Worm (Caenorhabditis elegans) whole organism, early embryonic: ENCODE results near the gene F53F4.4.

ENCODE experiments used
- ama-1 ChIP-seq: fragments of 150-350 bp; optimal IDR thresholded peaks from 2 replicates; lab custom pipeline; 2014
- ceh-13 ChIP-seq: fragments of 200-800 bp; sonication (Bioruptor generic); optimal IDR thresholded peaks from 2 replicates; lab custom pipeline; 2018; ENCODE audit warnings: mild to moderate bottlenecking, missing genetic modification characterization, missing compliant biosample characterization
- ceh-36 ChIP-seq: sonication (generic microtip); optimal IDR thresholded peaks from 2 replicates; lab custom pipeline; 2016; ENCODE audit warnings: missing genetic modification characterization, inconsistent platforms, missing compliant biosample characterization
- flt-1 ChIP-seq: fragments of 200-800 bp; sonication (Bioruptor generic); IDR thresholded peaks from 2 replicates; pipeline ENCODE4 v1.3.6; 2022; ENCODE audit warnings: missing genetic modification characterization, missing compliant biosample characterization
- hnd-1 ChIP-seq: sonication (generic microtip); optimal IDR thresholded peaks from 2 replicates; lab custom pipeline; 2016; ENCODE audit warnings: missing genetic modification characterization, missing compliant biosample characterization
- sea-1 ChIP-seq: fragments of 200-800 bp; sonication (Bioruptor generic); conservative IDR thresholded peaks from 2 replicates; pipeline ENCODE4 v1.3.6; 2022; ENCODE audit warnings: missing genetic modification characterization, missing compliant biosample characterization

DNA sequence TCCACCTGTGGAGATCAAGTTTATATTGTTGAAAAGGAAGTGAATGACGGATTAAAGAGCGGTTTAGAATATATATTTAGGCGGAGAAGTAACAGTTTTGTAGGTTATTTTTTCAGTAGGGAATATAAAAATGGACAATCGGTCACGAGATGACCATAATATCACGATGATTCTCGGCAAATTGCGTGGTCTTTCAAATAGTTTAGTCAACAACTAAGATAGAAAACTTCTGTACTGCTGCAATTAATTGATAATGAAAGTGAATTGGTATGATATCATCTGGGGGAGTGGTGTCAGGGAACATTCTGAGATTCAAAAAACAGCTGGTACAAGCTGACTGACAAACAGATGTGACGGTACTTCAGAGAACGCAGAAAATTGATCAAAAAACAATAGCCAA lies 15.3 kb downstream of the F53F4.4 start:
- TF ChIP-seq ama-1 (lab: Kevin White, UChicago), result no peak
- TF ChIP-seq ceh-36, result no peak
- TF ChIP-seq sea-1 (GFP tag; lab: Robert Waterston, UW), result no peak
- TF ChIP-seq hnd-1, result no peak
- no peak for TF ChIP-seq ceh-13 (GFP tag; lab: Kevin White, UChicago)
- no peak for TF ChIP-seq flt-1 (GFP tag; lab: Robert Waterston, UW)
